Fruit fly (Drosophila melanogaster) whole organism, embryonic: ENCODE results near the gene Ir31a.

Source experiments
- CG10147 ChIP-seq: fragments of 200-800 bp; sonication (Bioruptor generic); optimal IDR thresholded peaks from 2 replicates; lab custom pipeline; 2019; ENCODE audit warnings: missing biosample characterization, mild to moderate bottlenecking, missing genetic modification characterization, moderate library complexity
- CG12659 ChIP-seq: fragments of 200-800 bp; sonication (Bioruptor generic); optimal IDR thresholded peaks from 3 replicates; lab custom pipeline; 2017; ENCODE audit warnings: mild to moderate bottlenecking, missing biosample characterization, missing genetic modification reagents, missing genetic modification characterization
- CG14667 ChIP-seq: fragments of 200-800 bp; sonication (Bioruptor generic); IDR thresholded peaks from 2 replicates; pipeline ENCODE4 v1.3.6; 2022; ENCODE audit warnings: missing biosample characterization, missing genetic modification characterization
- CG1603 ChIP-seq: fragments of 200-800 bp; sonication (Bioruptor generic); optimal IDR thresholded peaks from 2 replicates; lab custom pipeline; 2019; ENCODE audit warnings: missing biosample characterization, mild to moderate bottlenecking, missing genetic modification characterization, moderate library complexity
- CG17186 ChIP-seq: fragments of 200-800 bp; sonication (Bioruptor generic); optimal IDR thresholded peaks from 3 replicates; lab custom pipeline; 2017; ENCODE audit warnings: missing biosample characterization, missing genetic modification reagents, missing genetic modification characterization
- CG17361 ChIP-seq: fragments of 200-800 bp; sonication (Bioruptor generic); IDR thresholded peaks from 3 replicates; pipeline ENCODE4 v1.3.6; 2022; ENCODE audit warnings: missing biosample characterization, missing genetic modification characterization
- CG17612 ChIP-seq: fragments of 200-800 bp; sonication (Bioruptor generic); IDR thresholded peaks from 2 replicates; pipeline ENCODE4 v1.3.6; 2022; ENCODE audit warnings: missing biosample characterization, missing genetic modification characterization
- CG17802 ChIP-seq: fragments of 200-800 bp; sonication (Bioruptor generic); optimal IDR thresholded peaks from 2 replicates; lab custom pipeline; 2018; ENCODE audit warnings: missing biosample characterization, mild to moderate bottlenecking, missing genetic modification characterization, moderate library complexity
- CG2712 ChIP-seq: fragments of 200-800 bp; optimal IDR thresholded peaks from 3 replicates; lab custom pipeline; 2019; ENCODE audit warnings: missing biosample characterization, mild to moderate bottlenecking, missing genetic modification characterization, moderate library complexity
- CG2889 ChIP-seq: fragments of 200-800 bp; sonication (Bioruptor generic); IDR thresholded peaks from 3 replicates; pipeline ENCODE4 v1.3.6; 2022; ENCODE audit warnings: missing biosample characterization, missing genetic modification characterization
- CG30020 ChIP-seq: fragments of 200-800 bp; optimal IDR thresholded peaks from 2 replicates; lab custom pipeline; 2019; ENCODE audit warnings: missing biosample characterization, mild to moderate bottlenecking, missing genetic modification characterization, moderate library complexity
- CG34224 ChIP-seq: fragments of 200-800 bp; sonication (Bioruptor generic); IDR thresholded peaks from 3 replicates; pipeline ENCODE4 v1.3.6; 2022; ENCODE audit warnings: missing biosample characterization, missing genetic modification characterization; ENCODE audit not compliant: partially characterized antibody
- CG6854 ChIP-seq: fragments of 200-800 bp; sonication (Bioruptor generic); optimal IDR thresholded peaks from 3 replicates; lab custom pipeline; 2017; ENCODE audit warnings: missing biosample characterization, mild to moderate bottlenecking, missing genetic modification characterization
- CG7928 ChIP-seq: fragments of 200-800 bp; sonication (Bioruptor generic); optimal IDR thresholded peaks from 2 replicates; lab custom pipeline; 2017; ENCODE audit warnings: missing biosample characterization, mild to moderate bottlenecking, missing genetic modification characterization
- CG8290 ChIP-seq, 3 experiments: fragments of 200-800 bp; sonication (Bioruptor generic); optimal IDR thresholded peaks; 2 replicates each; lab custom pipeline; 2016 to 2019; ENCODE audit warnings: missing biosample characterization in 3 of 3, missing genetic modification characterization in 3 of 3, mild to moderate bottlenecking in 2 of 3, moderate library complexity in 1 of 3
- CG9215 ChIP-seq: fragments of 200-800 bp; sonication (Bioruptor generic); IDR thresholded peaks from 2 replicates; pipeline ENCODE4 v1.3.6; 2022; ENCODE audit warnings: missing biosample characterization, missing genetic modification characterization
- D ChIP-seq, 2 experiments: fragments of 200-800 bp in 1 of 2; fragments of >200 bp in 1 of 2; sonication (Bioruptor generic) in 1 of 2; optimal IDR thresholded peaks; 2 replicates in 1 of 2; 3 replicates in 1 of 2; lab custom pipeline; 2017; ENCODE audit warnings: mild to moderate bottlenecking in 1 of 2, missing biosample characterization in 1 of 2, missing genetic modification characterization in 1 of 2, missing genetic modification reagents in 1 of 2
- Dll ChIP-seq: fragments of 200-800 bp; sonication (Bioruptor generic); IDR thresholded peaks from 4 replicates; pipeline ENCODE4 v1.3.6; 2022; ENCODE audit warnings: missing biosample characterization, missing genetic modification characterization; ENCODE audit not compliant: partially characterized antibody
- H2.0 ChIP-seq: fragments of 200-800 bp; sonication (Bioruptor generic); IDR thresholded peaks from 2 replicates; pipeline ENCODE4 v1.3.6; 2022; ENCODE audit warnings: missing biosample characterization, missing genetic modification characterization
- HmgZ ChIP-seq: fragments of 200-800 bp; sonication (Bioruptor generic); optimal IDR thresholded peaks from 2 replicates; lab custom pipeline; 2018; ENCODE audit warnings: missing biosample characterization, mild to moderate bottlenecking, missing genetic modification characterization
- Hsf ChIP-seq: fragments of 200-800 bp; sonication (Bioruptor generic); optimal IDR thresholded peaks from 3 replicates; lab custom pipeline; 2016; ENCODE audit warnings: missing biosample characterization, missing genetic modification characterization
- MESR4 ChIP-seq: fragments of 200-800 bp; sonication (Bioruptor generic); optimal IDR thresholded peaks from 2 replicates; lab custom pipeline; 2018; ENCODE audit warnings: missing biosample characterization, mild to moderate bottlenecking, missing genetic modification characterization, moderate library complexity
- NfI ChIP-seq: fragments of 200-800 bp; sonication (Bioruptor generic); optimal IDR thresholded peaks from 3 replicates; lab custom pipeline; 2018; ENCODE audit warnings: missing biosample characterization, mild to moderate bottlenecking, missing genetic modification characterization, moderate library complexity
- Ptx1 ChIP-seq: fragments of 200-800 bp; sonication (Bioruptor generic); IDR thresholded peaks from 2 replicates; pipeline ENCODE4 v1.3.6; 2022; ENCODE audit warnings: missing biosample characterization, missing genetic modification characterization
- Rfx ChIP-seq: fragments of 200-800 bp; sonication (Bioruptor generic); IDR thresholded peaks from 2 replicates; pipeline ENCODE4 v1.3.6; 2022; ENCODE audit warnings: missing biosample characterization, missing genetic modification characterization
- Scr ChIP-seq: fragments of 200-800 bp; sonication (Bioruptor generic); IDR thresholded peaks from 2 replicates; pipeline ENCODE4 v1.3.6; 2022; ENCODE audit warnings: missing biosample characterization, missing genetic modification characterization; ENCODE audit not compliant: partially characterized antibody
- ac ChIP-seq: fragments of 200-800 bp; sonication (Bioruptor generic); optimal IDR thresholded peaks from 3 replicates; lab custom pipeline; 2017; ENCODE audit warnings: missing biosample characterization, mild to moderate bottlenecking, missing genetic modification characterization
- ash1 ChIP-seq: fragments of 200-800 bp; sonication (Bioruptor generic); optimal IDR thresholded peaks from 2 replicates; lab custom pipeline; 2018; ENCODE audit warnings: missing biosample characterization, mild to moderate bottlenecking, missing genetic modification characterization
- bowl ChIP-seq: fragments of 200-800 bp; sonication (Bioruptor generic); IDR thresholded peaks from 2 replicates; pipeline ENCODE4 v1.3.6; 2022; ENCODE audit warnings: missing biosample characterization, missing genetic modification characterization
- cg ChIP-seq: fragments of 200-800 bp; sonication (Bioruptor generic); optimal IDR thresholded peaks from 3 replicates; lab custom pipeline; 2019; ENCODE audit warnings: missing biosample characterization, mild to moderate bottlenecking, missing genetic modification characterization, moderate library complexity
- dpn ChIP-seq, 2 experiments: fragments of 200-800 bp; sonication (Bioruptor generic); optimal IDR thresholded peaks; 3 replicates each; lab custom pipeline; 2016; ENCODE audit warnings: missing biosample characterization in 2 of 2, missing genetic modification characterization in 2 of 2
- fd102C ChIP-seq: fragments of 200-800 bp; sonication (Bioruptor generic); optimal IDR thresholded peaks from 2 replicates; lab custom pipeline; 2018; ENCODE audit warnings: missing biosample characterization, mild to moderate bottlenecking, missing genetic modification characterization, moderate library complexity
- gfzf ChIP-seq: fragments of 200-800 bp; sonication (Bioruptor generic); optimal IDR thresholded peaks from 2 replicates; lab custom pipeline; 2016; ENCODE audit warnings: missing biosample characterization, mild to moderate bottlenecking, missing genetic modification characterization, moderate library complexity
- gro ChIP-seq: fragments of 200-800 bp; sonication (Bioruptor generic); optimal IDR thresholded peaks from 2 replicates; lab custom pipeline; 2016; ENCODE audit warnings: missing biosample characterization, missing genetic modification characterization
- knrl ChIP-seq: fragments of 200-800 bp; sonication (Bioruptor generic); IDR thresholded peaks from 3 replicates; pipeline ENCODE4 v1.3.6; 2022; ENCODE audit warnings: missing biosample characterization, missing genetic modification characterization; ENCODE audit not compliant: partially characterized antibody
- lov ChIP-seq, 2 experiments: fragments of 200-800 bp in 1 of 2; fragments of >200 bp in 1 of 2; sonication (Bioruptor generic) in 1 of 2; IDR thresholded peaks in 1 of 2; optimal IDR thresholded peaks in 1 of 2; 2 replicates in 1 of 2; 3 replicates in 1 of 2; pipeline versions ENCODE4 v1.3.6 to Lab custom; 2017 to 2022; ENCODE audit warnings: missing biosample characterization in 1 of 2, missing genetic modification characterization in 1 of 2
- luna ChIP-seq: fragments of 200-800 bp; sonication (Bioruptor generic); optimal IDR thresholded peaks from 2 replicates; lab custom pipeline; 2016; ENCODE audit warnings: missing biosample characterization, missing genetic modification characterization
- pho ChIP-seq: fragments of 200-800 bp; sonication (Bioruptor generic); optimal IDR thresholded peaks from 2 replicates; lab custom pipeline; 2016; ENCODE audit warnings: missing biosample characterization, missing genetic modification characterization
- phol ChIP-seq: fragments of 200-800 bp; sonication (Bioruptor generic); optimal IDR thresholded peaks from 3 replicates; lab custom pipeline; 2018; ENCODE audit warnings: missing biosample characterization, mild to moderate bottlenecking, missing genetic modification characterization, moderate library complexity
- pum ChIP-seq: fragments of 200-800 bp; sonication (Bioruptor generic); optimal IDR thresholded peaks from 2 replicates; lab custom pipeline; 2016; ENCODE audit warnings: missing biosample characterization, missing genetic modification characterization
- pzg ChIP-seq: fragments of 200-800 bp; sonication (Bioruptor generic); optimal IDR thresholded peaks from 3 replicates; lab custom pipeline; 2018; ENCODE audit warnings: missing biosample characterization, mild to moderate bottlenecking, missing genetic modification characterization, moderate library complexity
- row ChIP-seq: fragments of 200-800 bp; sonication (Bioruptor generic); IDR thresholded peaks from 3 replicates; pipeline ENCODE4 v1.3.6; 2022; ENCODE audit warnings: missing biosample characterization, missing genetic modification characterization
- salm ChIP-seq: fragments of 200-800 bp; sonication (Bioruptor generic); optimal IDR thresholded peaks from 2 replicates; lab custom pipeline; 2018; ENCODE audit warnings: missing biosample characterization, mild to moderate bottlenecking, missing genetic modification characterization
- sug ChIP-seq: fragments of 200-800 bp; optimal IDR thresholded peaks from 2 replicates; lab custom pipeline; 2019; ENCODE audit warnings: missing biosample characterization, mild to moderate bottlenecking, missing genetic modification characterization, moderate library complexity
- tio ChIP-seq: fragments of 200-800 bp; sonication (Bioruptor generic); optimal IDR thresholded peaks from 2 replicates; lab custom pipeline; 2017; ENCODE audit warnings: missing biosample characterization, missing genetic modification characterization, inconsistent platforms
- trem ChIP-seq: fragments of 200-800 bp; optimal IDR thresholded peaks from 3 replicates; lab custom pipeline; 2019; ENCODE audit warnings: missing biosample characterization, mild to moderate bottlenecking, missing genetic modification characterization, moderate library complexity
- vvl ChIP-seq: fragments of 200-800 bp; sonication (Bioruptor generic); IDR thresholded peaks from 2 replicates; pipeline ENCODE4 v1.3.6; 2022; ENCODE audit warnings: missing biosample characterization, missing genetic modification characterization
- zen ChIP-seq: fragments of 200-800 bp; sonication (Bioruptor generic); optimal IDR thresholded peaks from 3 replicates; lab custom pipeline; 2018; ENCODE audit warnings: missing biosample characterization, mild to moderate bottlenecking, missing genetic modification characterization, moderate library complexity

Gene Ir31a

DNA sequence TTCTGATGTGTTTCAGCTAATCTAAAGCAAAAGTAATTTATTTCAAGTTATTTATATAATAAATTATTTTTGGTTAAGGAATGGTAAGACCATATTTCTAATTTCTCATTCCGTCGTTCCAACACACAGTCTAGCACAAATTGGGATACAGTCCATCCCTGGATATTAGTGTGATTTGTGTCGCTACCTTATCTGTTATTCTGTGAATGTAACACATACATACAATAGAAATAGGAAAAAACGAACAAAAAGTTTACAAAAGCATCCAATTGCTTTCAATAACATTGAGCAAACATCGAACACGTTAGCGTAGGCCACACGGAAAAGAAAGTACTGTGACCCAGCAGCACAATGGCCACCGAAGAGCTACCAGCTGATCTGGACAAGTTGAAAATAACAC lies 38.8 kb upstream of the Ir31a start, which contains the start of gene CG5056 (continued):
- peak; percentile 26; the same call in 1 of the 2 replicates for TF ChIP-seq Scr (GFP tag; lab: Robert Waterston, UW)
- TF ChIP-seq pum (GFP tag; lab: Kevin White, UChicago), result no peak
- peak; percentile 48 for TF ChIP-seq CG10147
- peak; percentile 39; the same call in 1 of the 3 replicates for TF ChIP-seq knrl (GFP tag; lab: Robert Waterston, UW)
- TF ChIP-seq CG9215 (GFP tag; lab: Robert Waterston, UW), result no peak
- TF ChIP-seq CG2712, result peak; percentile 63
- TF ChIP-seq ac, result no peak
- TF ChIP-seq phol (tag; lab: Kevin White, UChicago), result peak; percentile 40
- peak; percentile 1 for TF ChIP-seq gro
- TF ChIP-seq sug (tag; lab: Kevin White, UChicago), result peak; percentile 37
- peak; percentile 64 for TF ChIP-seq cg (GFP tag; lab: Kevin White, UChicago)
- peak; percentile 2 for TF ChIP-seq Hsf
- TF ChIP-seq Ptx1 (GFP tag; lab: Robert Waterston, UW), result no peak
- TF ChIP-seq CG6854 (GFP tag; lab: Kevin White, UChicago), result no peak
- TF ChIP-seq vvl (GFP tag; lab: Robert Waterston, UW), result 0 out of 2 replicates have a peak, but pooled peaks have one; percentile 28
- TF ChIP-seq MESR4 (GFP tag; lab: Kevin White, UChicago), result peak; percentile 95
- peak; percentile 88 for TF ChIP-seq pzg (GFP tag; lab: Kevin White, UChicago)
- peak; percentile 28 for TF ChIP-seq NfI (GFP tag; lab: Kevin White, UChicago)
- no peak for TF ChIP-seq H2.0 (GFP tag; lab: Robert Waterston, UW)
- peak; percentile 12 for TF ChIP-seq CG8290 (GFP tag; optimal IDR thresholded peaks at IDR 0.05; lab: Kevin White, UChicago)
- TF ChIP-seq CG8290 (tag; optimal IDR thresholded peaks at IDR 0.05; lab: Kevin White, UChicago), result no peak
- TF ChIP-seq salm, result no peak
- peak; percentile 75 for TF ChIP-seq CG12659 (GFP tag; lab: Kevin White, UChicago)
- no peak for TF ChIP-seq lov (optimal IDR thresholded peaks at IDR 0.05; lab: Kevin White, UChicago)
- no peak for TF ChIP-seq lov (GFP tag; IDR thresholded peaks at IDR 0.05; lab: Robert Waterston, UW)
- TF ChIP-seq HmgZ (tag; lab: Kevin White, UChicago), result peak; percentile 62
- peak; percentile 83 for TF ChIP-seq CG17802 (tag; lab: Kevin White, UChicago)
- TF ChIP-seq CG34224 (GFP tag; lab: Robert Waterston, UW), result no peak
- TF ChIP-seq CG17361, result peak; percentile 54; the same call in 2 of the 3 replicates
- peak; percentile 41 for TF ChIP-seq zen (tag; lab: Kevin White, UChicago)
- TF ChIP-seq CG1603, result peak; percentile 100
- no peak for TF ChIP-seq CG17612 (GFP tag; lab: Robert Waterston, UW)
- TF ChIP-seq fd102C, result no peak
- TF ChIP-seq CG14667 (GFP tag; lab: Robert Waterston, UW), result peak; percentile 30; the same call in 1 of the 2 replicates
- TF ChIP-seq CG30020 (tag; lab: Kevin White, UChicago), result peak; percentile 100
- TF ChIP-seq Rfx (GFP tag; lab: Robert Waterston, UW), result no peak
- TF ChIP-seq row (GFP tag; lab: Robert Waterston, UW), result peak; percentile 86
- TF ChIP-seq pho, result no peak
- peak; percentile 69 for TF ChIP-seq trem (tag; lab: Kevin White, UChicago)
- TF ChIP-seq tio (GFP tag; lab: Kevin White, UChicago), result no peak
- TF ChIP-seq D (optimal IDR thresholded peaks at IDR 0.05; lab: Kevin White, UChicago), result no peak
- TF ChIP-seq D (GFP tag; optimal IDR thresholded peaks at IDR 0.05; lab: Kevin White, UChicago), result peak; percentile 22
- TF ChIP-seq dpn (GFP tag; optimal IDR thresholded peaks at IDR 0.05; lab: Kevin White, UChicago), result peak in 1 of 2 experiments; percentile 31
- TF ChIP-seq CG2889 (GFP tag; lab: Robert Waterston, UW), result no peak
- TF ChIP-seq CG7928 (GFP tag; lab: Kevin White, UChicago), result peak; percentile 95
- TF ChIP-seq CG17186, result peak; percentile 48
- peak; percentile 28; the same call in 1 of the 4 replicates for TF ChIP-seq Dll (GFP tag; lab: Robert Waterston, UW)
- no peak for TF ChIP-seq ash1 (GFP tag; lab: Kevin White, UChicago)
- no peak for TF ChIP-seq luna
- TF ChIP-seq gfzf (GFP tag; lab: Kevin White, UChicago), result peak; percentile 61
- no peak for TF ChIP-seq bowl (GFP tag; lab: Robert Waterston, UW)
